Worm (Caenorhabditis elegans) whole organism, L4 larva: ENCODE measurements around the gene T02C12.5.

Experiments
- aly-2 ChIP-seq: sonication (generic microtip); optimal IDR thresholded peaks from 2 replicates; lab custom pipeline; 2018; ENCODE audit warnings: missing biosample characterization, missing genetic modification characterization
- ceh-28 ChIP-seq: fragments of 150-350 bp; optimal IDR thresholded peaks from 2 replicates; lab custom pipeline; 2014; ENCODE audit warnings: missing biosample characterization, missing genetic modification reagents, missing genetic modification characterization
- dpl-1 ChIP-seq: fragments of 150-350 bp; optimal IDR thresholded peaks from 2 replicates; lab custom pipeline; 2014; ENCODE audit warnings: missing biosample characterization, missing genetic modification reagents, missing genetic modification characterization
- hif-1 ChIP-seq, 2 experiments: sonication (generic microtip); optimal IDR thresholded peaks; 2 replicates each; lab custom pipeline; 2016 to 2017; ENCODE audit warnings: missing compliant biosample characterization in 2 of 2, missing genetic modification characterization in 2 of 2, missing genetic modification reagents in 2 of 2, missing genotype in 2 of 2, mild to moderate bottlenecking in 1 of 2
- lin-13 ChIP-seq: fragments of 150-350 bp; optimal IDR thresholded peaks from 2 replicates; lab custom pipeline; 2014; ENCODE audit warnings: missing biosample characterization, missing genetic modification reagents, missing genetic modification characterization
- lin-38 ChIP-seq: fragments of 200-800 bp; sonication (Bioruptor generic); IDR thresholded peaks from 2 replicates; pipeline ENCODE4 v1.3.6; 2022; ENCODE audit warnings: missing genetic modification reagents, missing genetic modification characterization, missing compliant biosample characterization
- nhr-10 ChIP-seq: fragments of 150-350 bp; optimal IDR thresholded peaks from 2 replicates; lab custom pipeline; 2014; ENCODE audit warnings: missing biosample characterization, missing genetic modification characterization
- nhr-11 ChIP-seq: fragments of 150-350 bp; optimal IDR thresholded peaks from 2 replicates; lab custom pipeline; 2014; ENCODE audit warnings: missing biosample characterization, missing genetic modification characterization
- nhr-237 ChIP-seq: sonication (generic microtip); optimal IDR thresholded peaks from 2 replicates; lab custom pipeline; 2017; ENCODE audit warnings: missing biosample characterization, missing genetic modification characterization
- nhr-76 ChIP-seq: fragments of 150-350 bp; optimal IDR thresholded peaks from 2 replicates; lab custom pipeline; 2014; ENCODE audit warnings: missing biosample characterization, missing genetic modification characterization
- zip-2 ChIP-seq: fragments of 150-350 bp; optimal IDR thresholded peaks from 2 replicates; lab custom pipeline; 2014; ENCODE audit warnings: missing biosample characterization, missing genetic modification characterization

DNA sequence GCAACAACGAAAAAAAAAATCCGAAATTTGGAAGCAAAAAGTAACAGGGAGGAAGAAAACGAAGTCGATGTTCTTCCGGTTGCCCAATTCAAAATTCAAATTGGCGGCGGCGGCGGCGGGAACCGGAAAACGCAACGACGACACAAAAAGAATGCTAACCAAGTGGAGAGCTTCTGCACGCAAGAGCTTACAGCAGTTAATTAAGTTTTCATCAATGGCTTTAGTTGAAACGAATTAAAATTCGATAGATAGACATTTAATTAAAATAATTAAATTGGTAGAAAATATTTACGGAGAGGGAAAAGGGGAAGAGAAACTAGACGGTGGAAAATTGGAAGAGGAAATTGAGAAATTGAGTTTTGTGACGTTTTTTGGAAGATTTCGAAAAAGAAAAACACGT, 42.3 kb upstream of the T02C12.5 start:
- no peak for TF ChIP-seq hif-1 (tag; optimal IDR thresholded peaks at IDR 0.05; lab: Kevin White, UChicago)
- no peak for TF ChIP-seq lin-13 (GFP tag; lab: Kevin White, UChicago)
- no peak for TF ChIP-seq nhr-10 (tag; lab: Kevin White, UChicago)
- TF ChIP-seq nhr-237 (tag; lab: Kevin White, UChicago), result no peak
- no peak for TF ChIP-seq aly-2 (tag; lab: Kevin White, UChicago)
- TF ChIP-seq lin-38 (GFP tag; lab: Robert Waterston, UW), result no peak
- TF ChIP-seq nhr-11 (tag; lab: Kevin White, UChicago), result no peak
- no peak for TF ChIP-seq zip-2 (tag; lab: Kevin White, UChicago)
- TF ChIP-seq nhr-76 (tag; lab: Kevin White, UChicago), result no peak
- no peak for TF ChIP-seq ceh-28 (tag; lab: Kevin White, UChicago)
- TF ChIP-seq dpl-1 (GFP tag; lab: Kevin White, UChicago), result no peak
